Worm (Caenorhabditis elegans) whole organism, L3 larva: ENCODE results near the gene tomm-70.

ENCODE experiments used
- R02D3.7 ChIP-seq: fragments of 150-350 bp; optimal IDR thresholded peaks from 2 replicates; lab custom pipeline; 2014; ENCODE audit warnings: missing biosample characterization, missing genetic modification characterization
- ceh-16 ChIP-seq: sonication (generic microtip); optimal IDR thresholded peaks from 2 replicates; lab custom pipeline; 2017; ENCODE audit warnings: missing biosample characterization, missing genetic modification characterization
- ceh-9 ChIP-seq: sonication (generic microtip); optimal IDR thresholded peaks from 2 replicates; lab custom pipeline; 2018; ENCODE audit warnings: missing biosample characterization, missing genetic modification characterization
- elt-3 ChIP-seq, 3 experiments: fragments of 150-350 bp in 1 of 3; sonication (generic microtip) in 2 of 3; optimal IDR thresholded peaks; 2 replicates in 2 of 3; 4 replicates in 1 of 3; lab custom pipeline; 2014 to 2017; ENCODE audit warnings: missing biosample characterization in 3 of 3, missing genetic modification characterization in 3 of 3
- jun-1 ChIP-seq: fragments of 150-350 bp; optimal IDR thresholded peaks from 2 replicates; lab custom pipeline; 2014; ENCODE audit warnings: missing biosample characterization, missing genetic modification reagents, missing genetic modification characterization
- lin-39 ChIP-seq: fragments of 150-350 bp; optimal IDR thresholded peaks from 2 replicates; lab custom pipeline; 2018; ENCODE audit warnings: missing biosample characterization, missing genetic modification reagents, missing genetic modification characterization
- nhr-11 ChIP-seq: fragments of 150-350 bp; optimal IDR thresholded peaks from 2 replicates; lab custom pipeline; 2014; ENCODE audit warnings: missing biosample characterization, missing genetic modification characterization
- nhr-237 ChIP-seq: fragments of 150-350 bp; optimal IDR thresholded peaks from 2 replicates; lab custom pipeline; 2014; ENCODE audit warnings: missing biosample characterization, missing genetic modification characterization
- tbx-2 ChIP-seq: sonication (generic microtip); optimal IDR thresholded peaks from 2 replicates; lab custom pipeline; 2016; ENCODE audit warnings: mild to moderate bottlenecking, missing genetic modification characterization, missing compliant biosample characterization
- unc-62 ChIP-seq: fragments of 150-350 bp; sonication (generic microtip); optimal IDR thresholded peaks from 4 replicates; lab custom pipeline; 2014; ENCODE audit warnings: missing biosample characterization, missing genetic modification reagents, missing genetic modification characterization

- TF ChIP-seq nhr-237 (no peak), ceh-9 (tag; lab: Kevin White, UChicago) (peak; percentile 24), ceh-16 (tag; lab: Kevin White, UChicago) (no peak), nhr-11 (tag; lab: Kevin White, UChicago) (peak; percentile 84), jun-1 (tag; lab: Kevin White, UChicago) (peak; percentile 91), elt-3 (tag; optimal IDR thresholded peaks at IDR 0.05; lab: Kevin White, UChicago) (no peak), lin-39 (tag; lab: Kevin White, UChicago) (peak; percentile 88), unc-62 (GFP tag; lab: Kevin White, UChicago) (peak; percentile 95), R02D3.7 (tag; lab: Kevin White, UChicago) (peak; percentile 57), tbx-2 (tag; lab: Kevin White, UChicago) (peak; percentile 85)
These were observed 45.6 kb upstream of the tomm-70 start, which contains the start of gene F54F2.6 for ce11 chrIII:8799964-8800795.
